Worm (Caenorhabditis elegans) whole organism, L1 larva: Measurements from ENCODE around the gene K02E7.1.
A peak's percentile ranks its signal among the peaks of the same experiment; 100 is the strongest.

ENCODE experiments used
- C04F5.9 ChIP-seq: sonication (generic microtip); optimal IDR thresholded peaks from 2 replicates; lab custom pipeline; 2016; ENCODE audit warnings: missing genetic modification characterization, missing compliant biosample characterization
- C34B4.2 ChIP-seq: sonication (generic microtip); optimal IDR thresholded peaks from 2 replicates; lab custom pipeline; 2017; ENCODE audit warnings: mild to moderate bottlenecking, missing genetic modification characterization, missing compliant biosample characterization
- F16B12.6 ChIP-seq: fragments of 150-350 bp; optimal IDR thresholded peaks from 2 replicates; lab custom pipeline; 2014; ENCODE audit warnings: missing biosample characterization, missing genetic modification characterization
- aha-1 ChIP-seq: fragments of 150-350 bp; optimal IDR thresholded peaks from 2 replicates; lab custom pipeline; 2014; ENCODE audit warnings: missing biosample characterization, missing genetic modification characterization
- aly-2 ChIP-seq: fragments of 150-350 bp; optimal IDR thresholded peaks from 2 replicates; lab custom pipeline; 2014; ENCODE audit warnings: missing biosample characterization, missing genetic modification characterization
- ama-1 ChIP-seq: fragments of 150-350 bp; optimal IDR thresholded peaks from 2 replicates; lab custom pipeline; 2014
- ceh-63 ChIP-seq: fragments of 200-800 bp; sonication (Bioruptor generic); optimal IDR thresholded peaks from 2 replicates; lab custom pipeline; 2018; ENCODE audit warnings: mild to moderate bottlenecking, missing genetic modification characterization, missing compliant biosample characterization
- ceh-82 ChIP-seq, 3 experiments: fragments of 150-350 bp in 1 of 3; sonication (generic microtip) in 2 of 3; optimal IDR thresholded peaks; 2 replicates each; lab custom pipeline; 2014 to 2017; ENCODE audit warnings: missing biosample characterization in 3 of 3, missing genetic modification characterization in 3 of 3
- ceh-88 ChIP-seq: fragments of 200-800 bp; sonication (Bioruptor generic); IDR thresholded peaks from 2 replicates; pipeline ENCODE4 v1.3.6; 2022; ENCODE audit warnings: missing genetic modification characterization, missing compliant biosample characterization
- ceh-90 ChIP-seq: sonication (generic microtip); optimal IDR thresholded peaks from 2 replicates; lab custom pipeline; 2016; ENCODE audit warnings: missing genetic modification characterization, missing compliant biosample characterization
- ces-1 ChIP-seq: fragments of 150-350 bp; optimal IDR thresholded peaks from 2 replicates; lab custom pipeline; 2014; ENCODE audit warnings: missing biosample characterization, missing genetic modification reagents, missing genetic modification characterization
- dpl-1 ChIP-seq, 3 experiments: fragments of 150-350 bp in 2 of 3; sonication (generic microtip) in 1 of 3; optimal IDR thresholded peaks; 2 replicates each; lab custom pipeline; 2014 to 2017; ENCODE audit warnings: missing biosample characterization in 3 of 3, missing genetic modification characterization in 3 of 3, missing genetic modification reagents in 3 of 3
- efl-1 ChIP-seq, 4 experiments: fragments of 150-350 bp; optimal IDR thresholded peaks in 3 of 4; peaks in 1 of 4; 1 replicate in 1 of 4; 2 replicates in 3 of 4; lab custom pipeline; 2014; ENCODE audit warnings: missing biosample characterization in 2 of 4, missing genetic modification characterization in 2 of 4, missing genetic modification reagents in 2 of 4
- efl-3 ChIP-seq: fragments of 200-800 bp; sonication (Bioruptor generic); optimal IDR thresholded peaks from 2 replicates; lab custom pipeline; 2018; ENCODE audit warnings: mild to moderate bottlenecking, missing genetic modification characterization, missing compliant biosample characterization
- elt-2 ChIP-seq: sonication (generic microtip); optimal IDR thresholded peaks from 2 replicates; lab custom pipeline; 2016; ENCODE audit warnings: missing genetic modification characterization, mild to moderate bottlenecking, inconsistent platforms, missing compliant biosample characterization, missing genetic modification reagents
- elt-3 ChIP-seq, 6 experiments: fragments of 150-350 bp in 1 of 6; sonication (generic microtip); optimal IDR thresholded peaks; 2 replicates each; lab custom pipeline; 2017 to 2018; ENCODE audit warnings: missing biosample characterization in 6 of 6, missing genetic modification characterization in 6 of 6, inconsistent platforms in 1 of 6
- ets-5 ChIP-seq: fragments of 200-800 bp; sonication (Bioruptor generic); IDR thresholded peaks from 2 replicates; pipeline ENCODE4 v1.3.6; 2022; ENCODE audit warnings: missing genetic modification characterization, missing compliant biosample characterization
- fkh-10 ChIP-seq: sonication (generic microtip); optimal IDR thresholded peaks from 2 replicates; lab custom pipeline; 2017; ENCODE audit warnings: missing biosample characterization, missing genetic modification reagents, missing genetic modification characterization
- grh-1 ChIP-seq: fragments of 200-800 bp; sonication (Bioruptor generic); IDR thresholded peaks from 2 replicates; pipeline ENCODE4 v1.3.6; 2022; ENCODE audit warnings: missing genetic modification reagents, missing genetic modification characterization, missing compliant biosample characterization
- hlh-17 ChIP-seq: fragments of 200-800 bp; sonication (Bioruptor generic); optimal IDR thresholded peaks from 2 replicates; lab custom pipeline; 2018; ENCODE audit warnings: missing genetic modification characterization, mild to moderate bottlenecking, missing compliant biosample characterization, moderate library complexity, borderline replicate concordance
- hlh-4 ChIP-seq: sonication (generic microtip); optimal IDR thresholded peaks from 2 replicates; lab custom pipeline; 2016; ENCODE audit warnings: mild to moderate bottlenecking, missing genetic modification characterization, missing compliant biosample characterization
- irx-1 ChIP-seq: sonication (generic microtip); optimal IDR thresholded peaks from 2 replicates; lab custom pipeline; 2016; ENCODE audit warnings: missing genetic modification characterization, missing compliant biosample characterization
- isw-1 ChIP-seq: fragments of 200-800 bp; sonication (Bioruptor generic); IDR thresholded peaks from 2 replicates; pipeline ENCODE4 v1.3.6; 2022; ENCODE audit warnings: missing genetic modification characterization, missing compliant biosample characterization
- jun-1 ChIP-seq: fragments of 150-350 bp; optimal IDR thresholded peaks from 2 replicates; lab custom pipeline; 2014; ENCODE audit warnings: missing biosample characterization, missing genetic modification reagents, missing genetic modification characterization
- lin-13 ChIP-seq: fragments of 150-350 bp; optimal IDR thresholded peaks from 2 replicates; lab custom pipeline; 2014; ENCODE audit warnings: missing biosample characterization, missing genetic modification reagents, missing genetic modification characterization
- lsy-2 ChIP-seq, 2 experiments: fragments of 150-350 bp; optimal IDR thresholded peaks; 2 replicates each; lab custom pipeline; 2014; ENCODE audit warnings: missing biosample characterization in 2 of 2, missing genetic modification characterization in 2 of 2
- mab-9 ChIP-seq: fragments of 200-800 bp; sonication (Bioruptor generic); IDR thresholded peaks from 2 replicates; pipeline ENCODE4 v1.3.6; 2022; ENCODE audit warnings: missing genetic modification reagents, missing genetic modification characterization, missing compliant biosample characterization
- mdl-1 ChIP-seq, 2 experiments: fragments of 150-350 bp; optimal IDR thresholded peaks; 2 replicates each; lab custom pipeline; 2014 to 2017; ENCODE audit warnings: missing biosample characterization in 2 of 2, missing genetic modification characterization in 2 of 2, inconsistent platforms in 1 of 2
- mef-2 ChIP-seq: fragments of 150-350 bp; optimal IDR thresholded peaks from 2 replicates; lab custom pipeline; 2014; ENCODE audit warnings: missing biosample characterization, missing genetic modification characterization
- nhr-20 ChIP-seq: sonication (generic microtip); optimal IDR thresholded peaks from 2 replicates; lab custom pipeline; 2016; ENCODE audit warnings: mild to moderate bottlenecking, missing genetic modification characterization, missing compliant biosample characterization
- nhr-237 ChIP-seq: fragments of 150-350 bp; optimal IDR thresholded peaks from 2 replicates; lab custom pipeline; 2014; ENCODE audit warnings: missing biosample characterization, missing genetic modification characterization
- nhr-71 ChIP-seq: sonication (generic microtip); optimal IDR thresholded peaks from 2 replicates; lab custom pipeline; 2016; ENCODE audit warnings: mild to moderate bottlenecking, missing genetic modification characterization, moderate library complexity, missing compliant biosample characterization
- nhr-90 ChIP-seq: sonication (generic microtip); optimal IDR thresholded peaks from 2 replicates; lab custom pipeline; 2016; ENCODE audit warnings: mild to moderate bottlenecking, missing genetic modification characterization, missing compliant biosample characterization; ENCODE audit not compliant: poor library complexity
- pag-3 ChIP-seq: sonication (generic microtip); optimal IDR thresholded peaks from 2 replicates; lab custom pipeline; 2017; ENCODE audit warnings: missing genetic modification characterization, mild to moderate bottlenecking, missing compliant biosample characterization, antibody characterized with exemption, borderline replicate concordance; ENCODE audit not compliant: insufficient read depth
- pax-3 ChIP-seq: fragments of 200-800 bp; sonication (Bioruptor generic); optimal IDR thresholded peaks from 2 replicates; lab custom pipeline; 2018; ENCODE audit warnings: mild to moderate bottlenecking, missing genetic modification characterization, moderate library complexity, missing compliant biosample characterization
- pqm-1 ChIP-seq: sonication (generic microtip); optimal IDR thresholded peaks from 3 replicates; lab custom pipeline; 2017; ENCODE audit warnings: missing biosample characterization, missing genetic modification characterization
- rnt-1 ChIP-seq: sonication (generic microtip); optimal IDR thresholded peaks from 2 replicates; lab custom pipeline; 2016; ENCODE audit warnings: mild to moderate bottlenecking, missing genetic modification characterization, moderate library complexity, missing compliant biosample characterization
- snu-23 ChIP-seq: sonication (generic microtip); optimal IDR thresholded peaks from 2 replicates; lab custom pipeline; 2016; ENCODE audit warnings: missing genetic modification characterization, missing compliant biosample characterization
- swsn-7 ChIP-seq: sonication (generic microtip); optimal IDR thresholded peaks from 2 replicates; lab custom pipeline; 2016; ENCODE audit warnings: missing genetic modification characterization, missing compliant biosample characterization
- tbx-2 ChIP-seq: sonication (generic microtip); optimal IDR thresholded peaks from 2 replicates; lab custom pipeline; 2016; ENCODE audit warnings: missing genetic modification characterization, missing compliant biosample characterization
- tlp-1 ChIP-seq: fragments of 150-350 bp; optimal IDR thresholded peaks from 2 replicates; lab custom pipeline; 2014; ENCODE audit warnings: missing biosample characterization, missing genetic modification characterization
- unc-130 ChIP-seq: fragments of 150-350 bp; optimal IDR thresholded peaks from 2 replicates; lab custom pipeline; 2017; ENCODE audit warnings: missing biosample characterization, missing genetic modification characterization, inconsistent platforms
- unc-30 ChIP-seq: sonication (generic microtip); optimal IDR thresholded peaks from 2 replicates; lab custom pipeline; 2017; ENCODE audit warnings: missing biosample characterization, missing genetic modification characterization
- zag-1 ChIP-seq: fragments of 150-350 bp; optimal IDR thresholded peaks from 2 replicates; lab custom pipeline; 2014; ENCODE audit warnings: missing biosample characterization, missing genetic modification characterization
- zip-4 ChIP-seq: fragments of 200-800 bp; sonication (Bioruptor generic); optimal IDR thresholded peaks from 2 replicates; lab custom pipeline; 2018; ENCODE audit warnings: mild to moderate bottlenecking, missing genetic modification characterization, moderate library complexity, missing compliant biosample characterization
- ztf-11 ChIP-seq, 2 experiments: sonication (generic microtip); optimal IDR thresholded peaks; 2 replicates each; lab custom pipeline; 2016 to 2017; ENCODE audit warnings: missing genetic modification characterization in 2 of 2, missing biosample characterization in 1 of 2, missing compliant biosample characterization in 1 of 2
- ztf-4 ChIP-seq: fragments of 150-350 bp; optimal IDR thresholded peaks from 2 replicates; lab custom pipeline; 2014; ENCODE audit warnings: missing biosample characterization, missing genetic modification characterization

The K02E7.1 gene

DNA sequence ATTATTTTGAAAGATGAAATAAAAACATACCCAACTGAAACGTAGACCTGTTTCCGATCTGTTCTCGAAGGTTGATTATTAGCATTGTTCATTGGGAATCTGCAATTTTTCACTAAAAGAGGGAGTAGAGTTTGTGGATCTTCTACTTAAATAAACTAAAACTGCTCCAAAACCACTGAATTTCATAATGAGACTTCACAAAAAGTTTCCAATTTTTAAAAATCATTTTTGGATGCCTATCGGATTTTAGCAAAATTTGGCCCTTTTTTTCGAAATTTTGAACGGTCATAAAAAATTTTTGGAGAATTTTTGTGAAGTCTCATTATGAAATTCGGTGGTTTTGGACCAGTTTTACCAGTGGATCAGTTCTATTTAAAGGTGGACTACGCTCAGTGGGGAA, 16.1 kb upstream of the K02E7.1 start, which contains the start of gene K02E7.10:
K02E7.10 (minus strand) TSS at position 101 of the 400 bp plus-strand sequence.
- no peak for TF ChIP-seq tbx-2
- TF ChIP-seq C34B4.2 (tag; lab: Kevin White, UChicago): no peak
- no peak for TF ChIP-seq mab-9 (GFP tag; lab: Robert Waterston, UW)
- TF ChIP-seq aha-1: no peak
- no peak for TF ChIP-seq unc-30 (tag; lab: Kevin White, UChicago)
- TF ChIP-seq snu-23: no peak
- TF ChIP-seq nhr-20 (tag; lab: Kevin White, UChicago): no peak
- no peak for TF ChIP-seq pqm-1
- no peak for TF ChIP-seq irx-1 (tag; lab: Kevin White, UChicago)
- TF ChIP-seq pag-3: no peak
- no peak for TF ChIP-seq isw-1 (GFP tag; lab: Robert Waterston, UW)
- TF ChIP-seq mdl-1 (tag; optimal IDR thresholded peaks at IDR 0.05; lab: Kevin White, UChicago): no peak
- TF ChIP-seq aly-2: no peak
- TF ChIP-seq zip-4 (GFP tag; lab: Kevin White, UChicago): no peak
- no peak for TF ChIP-seq mef-2 (tag; lab: Kevin White, UChicago)
- TF ChIP-seq ama-1: no peak
- TF ChIP-seq dpl-1 (GFP tag; optimal IDR thresholded peaks at IDR 0.05; lab: Kevin White, UChicago): no peak
- no peak for TF ChIP-seq F16B12.6 (tag; lab: Kevin White, UChicago)
- TF ChIP-seq, all 84 proteins: peak for 0

DNA sequence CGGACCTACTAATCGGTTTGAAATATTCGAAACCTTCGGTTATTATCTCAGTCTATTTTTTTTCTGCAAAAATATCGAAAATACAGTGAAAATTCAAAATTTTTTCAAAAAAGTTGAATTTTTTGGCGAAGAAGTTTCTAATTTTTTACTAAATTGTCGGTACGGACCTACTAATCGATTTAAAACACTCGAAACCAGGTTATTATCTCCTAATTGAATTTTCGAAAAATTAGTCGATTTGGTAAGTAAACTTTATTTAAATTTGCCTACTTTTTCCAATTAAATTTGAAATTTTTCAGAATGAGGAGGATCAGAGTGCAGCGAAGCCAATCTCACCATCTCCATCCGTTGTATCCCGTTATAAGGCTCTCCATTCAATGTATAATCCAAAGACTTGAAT, 12.1 kb upstream of the K02E7.1 start, which contains the start of gene K02E7.12:
K02E7.12 (plus strand) TSS at position 301 of the 400 bp plus-strand sequence.
- TF ChIP-seq ztf-11 (tag; optimal IDR thresholded peaks at IDR 0.05; lab: Kevin White, UChicago) (no peak), ztf-4 (no peak), snu-23 (no peak), jun-1 (tag; lab: Kevin White, UChicago) (no peak), ces-1 (no peak), pax-3 (no peak), rnt-1 (tag; lab: Kevin White, UChicago) (no peak), elt-3 (tag; optimal IDR thresholded peaks at IDR 0.05; lab: Kevin White, UChicago) (no peak), grh-1 (GFP tag; lab: Robert Waterston, UW) (no peak), efl-3 (GFP tag; lab: Kevin White, UChicago) (no peak), lin-13 (GFP tag; lab: Kevin White, UChicago) (no peak), swsn-7 (tag; lab: Kevin White, UChicago) (no peak), ceh-82 (tag; optimal IDR thresholded peaks at IDR 0.05; lab: Kevin White, UChicago) (no peak), ama-1 (no peak), hlh-4 (no peak), C04F5.9 (no peak), ceh-63 (GFP tag; lab: Kevin White, UChicago) (no peak)
- TF ChIP-seq, all 84 proteins: peak for 0

DNA sequence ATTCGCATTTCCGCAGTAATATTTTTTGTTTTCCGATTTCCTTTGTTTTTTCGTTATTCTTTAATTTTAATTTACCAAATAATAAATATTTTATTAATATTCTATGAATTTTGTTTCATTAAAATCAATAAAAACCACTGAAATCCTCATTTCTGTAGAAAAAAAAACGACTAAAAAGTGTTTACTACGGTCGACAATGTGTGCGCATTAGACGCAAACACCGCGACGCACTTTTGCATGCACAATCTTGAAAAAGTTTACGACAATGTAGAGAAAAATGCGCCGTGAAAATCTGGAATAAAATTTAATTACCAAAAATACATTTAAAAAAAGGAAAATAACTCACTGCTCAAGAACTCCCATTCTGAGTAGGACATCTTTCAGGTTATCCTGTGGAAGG, 11.5 kb upstream of the K02E7.1 start:
- TF ChIP-seq efl-1 (optimal IDR thresholded peaks at IDR 0.05; lab: Kevin White, UChicago) (peak in 1 of 2 experiments; percentile 6), efl-1 (GFP tag; optimal IDR thresholded peaks at IDR 0.05 in 1 of 2; lab: Kevin White, UChicago) (no peak), lsy-2 (tag; optimal IDR thresholded peaks at IDR 0.05; lab: Kevin White, UChicago) (peak in 1 of 2 experiments; percentile 63), fkh-10 (GFP tag; lab: Kevin White, UChicago) (no peak)

DNA sequence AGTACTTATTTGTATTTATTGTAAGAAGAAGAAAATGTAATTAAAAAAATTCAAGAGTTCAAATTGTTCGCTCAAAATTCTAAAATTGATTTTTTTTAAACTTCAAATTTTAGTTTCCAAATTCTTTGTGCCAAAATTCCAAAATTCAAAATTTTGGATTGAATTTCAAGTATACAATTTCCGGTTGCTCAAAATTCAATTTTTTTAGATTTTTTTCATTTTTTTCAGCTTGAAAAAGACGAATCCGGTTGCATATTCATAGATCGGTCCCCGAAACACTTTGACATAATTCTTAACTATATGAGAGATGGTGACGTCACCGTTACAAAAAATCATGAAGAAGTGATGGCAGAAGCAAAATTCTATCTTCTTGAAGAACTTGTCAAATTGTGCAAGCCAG, 10.9 kb upstream of the K02E7.1 start, which contains the start of gene K02E7.4:
K02E7.4 (plus strand) TSS at position 301 of the 400 bp plus-strand sequence.
- TF ChIP-seq tlp-1 (no peak), zag-1 (no peak), nhr-90 (no peak), elt-2 (tag; lab: Kevin White, UChicago) (no peak), nhr-71 (tag; lab: Kevin White, UChicago) (no peak), ceh-90 (tag; lab: Kevin White, UChicago) (no peak), ets-5 (no peak), rnt-1 (tag; lab: Kevin White, UChicago) (no peak), ceh-88 (GFP tag; lab: Robert Waterston, UW) (no peak), pax-3 (no peak), hlh-17 (no peak), unc-130 (tag; lab: Kevin White, UChicago) (no peak), nhr-237 (tag; lab: Kevin White, UChicago) (no peak)
